Worm (Caenorhabditis elegans): Measurements from ENCODE around the gene F07G11.4.

DNA sequence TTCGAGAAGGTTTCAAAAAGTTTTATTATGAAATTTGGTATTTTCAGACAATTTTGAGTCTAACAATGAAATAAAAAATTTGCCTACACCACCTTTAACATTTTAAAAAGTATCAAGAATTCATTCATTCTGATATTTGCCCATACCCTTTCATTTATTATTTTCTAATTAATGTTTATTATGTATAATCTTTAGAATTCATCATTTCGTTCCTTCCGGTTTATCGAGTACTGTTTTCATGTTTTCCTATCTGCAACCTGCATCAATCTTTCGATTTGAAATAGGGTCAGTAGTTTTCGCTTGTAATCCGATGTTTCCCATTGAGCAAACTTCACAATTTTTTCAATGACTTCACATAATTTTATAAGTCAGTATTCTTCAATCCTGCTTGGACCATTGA is 25.8 kb downstream of the F07G11.4 start, which contains the start of gene C13A2.6:
- no peak for TF ChIP-seq ama-1 (optimal IDR thresholded peaks at IDR 0.05)
- no peak for TF ChIP-seq hlh-30 (tag; optimal IDR thresholded peaks at IDR 0.05; ENCODE audit: insufficient read depth)
- no peak for TF ChIP-seq sox-2 (GFP tag; IDR thresholded peaks at IDR 0.05)
- no peak for TF ChIP-seq fkh-10 (GFP tag; optimal IDR thresholded peaks at IDR 0.05)
- TF ChIP-seq hlh-8 (tag; optimal IDR thresholded peaks at IDR 0.05), result no peak
- no peak for TF ChIP-seq lin-11 (tag; optimal IDR thresholded peaks at IDR 0.05)
- TF ChIP-seq fax-1 (tag; optimal IDR thresholded peaks at IDR 0.05), result no peak
- TF ChIP-seq ets-4 (tag; optimal IDR thresholded peaks at IDR 0.05), result no peak
- no peak for TF ChIP-seq T23F11.4 (GFP tag; optimal IDR thresholded peaks at IDR 0.05)
- TF ChIP-seq pros-1 (tag; optimal IDR thresholded peaks at IDR 0.05), result no peak
- no peak for TF ChIP-seq nfya-1 (tag; optimal IDR thresholded peaks at IDR 0.05)
- no peak for TF ChIP-seq ttx-3 (tag; optimal IDR thresholded peaks at IDR 0.05)
